Worm (Caenorhabditis elegans) whole organism, late embryonic: ENCODE measurements around the gene Y38F1A.8.

Source experiments
- ceh-18 ChIP-seq: sonication (generic microtip); optimal IDR thresholded peaks from 2 replicates; lab custom pipeline; 2016; ENCODE audit warnings: missing genetic modification characterization, missing compliant biosample characterization
- dmd-4 ChIP-seq: sonication (generic microtip); optimal IDR thresholded peaks from 2 replicates; lab custom pipeline; 2016; ENCODE audit warnings: borderline replicate concordance, missing genetic modification characterization, missing compliant biosample characterization
- ets-4 ChIP-seq: sonication (generic microtip); optimal IDR thresholded peaks from 2 replicates; lab custom pipeline; 2016; ENCODE audit warnings: missing genetic modification characterization, missing compliant biosample characterization
- odd-2 ChIP-seq: sonication (generic microtip); optimal IDR thresholded peaks from 2 replicates; lab custom pipeline; 2017; ENCODE audit warnings: antibody characterized with exemption, mild to moderate bottlenecking, missing genetic modification characterization, missing compliant biosample characterization
- pqm-1 ChIP-seq: sonication (generic microtip); optimal IDR thresholded peaks from 2 replicates; lab custom pipeline; 2016; ENCODE audit warnings: missing genetic modification characterization, missing compliant biosample characterization

- no peak for TF ChIP-seq pqm-1 (tag; lab: Kevin White, UChicago)
- TF ChIP-seq ceh-18 (tag; lab: Kevin White, UChicago), result no peak
- TF ChIP-seq odd-2 (tag; lab: Kevin White, UChicago), result no peak
- no peak for TF ChIP-seq dmd-4 (tag; lab: Kevin White, UChicago)
- no peak for TF ChIP-seq ets-4 (tag; lab: Kevin White, UChicago)
Observed at ce11 chrII:13013966-13014365, 13.3 kb upstream of the Y38F1A.8 start, which contains the start of gene F18A11.5.
